Worm (Caenorhabditis elegans) whole organism, young adult: ENCODE data around the gene ckb-3.
A peak's percentile ranks its signal among the peaks of the same experiment; 100 is the strongest.
"Not testable (repeated sequence)": the region's sequence is repeated elsewhere in the genome, so short reads cannot be mapped to it uniquely, and the experiment has no call there.

Experiments
- B0261.1 ChIP-seq: sonication (generic microtip); optimal IDR thresholded peaks from 2 replicates; lab custom pipeline; 2016; ENCODE audit warnings: mild to moderate bottlenecking, missing genetic modification characterization, moderate library complexity, missing compliant biosample characterization
- C06A6.2 ChIP-seq: fragments of 200-800 bp; sonication (Bioruptor generic); conservative IDR thresholded peaks from 2 replicates; pipeline ENCODE4 v1.3.6; 2022; ENCODE audit warnings: missing genetic modification characterization, missing compliant biosample characterization
- F33H1.4 ChIP-seq: fragments of 200-800 bp; sonication (Bioruptor generic); IDR thresholded peaks from 2 replicates; pipeline ENCODE4 v1.3.6; 2022; ENCODE audit warnings: missing genetic modification reagents, missing genetic modification characterization, missing compliant biosample characterization
- K11D2.4 ChIP-seq: fragments of 200-800 bp; sonication (Bioruptor generic); IDR thresholded peaks from 2 replicates; pipeline ENCODE4 v1.3.6; 2022; ENCODE audit warnings: missing genetic modification reagents, missing genetic modification characterization, missing compliant biosample characterization
- Y53G8AR.9 ChIP-seq: fragments of 200-800 bp; sonication (Bioruptor generic); conservative IDR thresholded peaks from 2 replicates; pipeline ENCODE4 v1.3.6; 2022; ENCODE audit warnings: missing genetic modification reagents, missing genetic modification characterization, missing compliant biosample characterization
- Y56A3A.18 ChIP-seq: fragments of 200-800 bp; sonication (Bioruptor generic); IDR thresholded peaks from 2 replicates; pipeline ENCODE4 v1.3.6; 2022; ENCODE audit warnings: missing genetic modification reagents, missing genetic modification characterization, missing compliant biosample characterization
- Y95B8A.8 ChIP-seq: fragments of 200-800 bp; sonication (Bioruptor generic); IDR thresholded peaks from 2 replicates; pipeline ENCODE4 v1.3.6; 2022; ENCODE audit warnings: missing genetic modification reagents, missing genetic modification characterization, missing compliant biosample characterization
- ZK185.1 ChIP-seq: sonication (generic microtip); optimal IDR thresholded peaks from 2 replicates; lab custom pipeline; 2016; ENCODE audit warnings: mild to moderate bottlenecking, missing genetic modification characterization, missing compliant biosample characterization; ENCODE audit not compliant: poor library complexity, severe bottlenecking
- attf-5 ChIP-seq: fragments of 200-800 bp; sonication (Bioruptor generic); optimal IDR thresholded peaks from 2 replicates; lab custom pipeline; 2018; ENCODE audit warnings: mild to moderate bottlenecking, missing genetic modification characterization, missing compliant biosample characterization
- cebp-1 ChIP-seq, 2 experiments: fragments of 200-800 bp in 1 of 2; sonication (Bioruptor generic) in 1 of 2; sonication (generic microtip) in 1 of 2; IDR thresholded peaks in 1 of 2; optimal IDR thresholded peaks in 1 of 2; 2 replicates each; pipeline versions ENCODE4 v1.3.6 to Lab custom; 2017 to 2022; ENCODE audit warnings: missing compliant biosample characterization in 2 of 2, missing genetic modification characterization in 2 of 2, mild to moderate bottlenecking in 1 of 2, missing genetic modification reagents in 1 of 2, moderate library complexity in 1 of 2
- ceh-27 ChIP-seq: fragments of 200-800 bp; sonication (Bioruptor generic); optimal IDR thresholded peaks from 2 replicates; lab custom pipeline; 2018; ENCODE audit warnings: mild to moderate bottlenecking, missing genetic modification characterization, moderate library complexity, missing compliant biosample characterization
- ceh-79 ChIP-seq: sonication (generic microtip); optimal IDR thresholded peaks from 2 replicates; lab custom pipeline; 2017; ENCODE audit warnings: mild to moderate bottlenecking, missing genetic modification characterization, missing compliant biosample characterization
- chd-7 ChIP-seq: sonication (generic microtip); optimal IDR thresholded peaks from 2 replicates; lab custom pipeline; 2016; ENCODE audit warnings: mild to moderate bottlenecking, missing genetic modification characterization, moderate library complexity, missing compliant biosample characterization
- die-1 ChIP-seq: sonication (generic microtip); optimal IDR thresholded peaks from 2 replicates; lab custom pipeline; 2016; ENCODE audit warnings: missing genotype, mild to moderate bottlenecking, missing genetic modification characterization, missing compliant biosample characterization
- dox-1 ChIP-seq: fragments of 200-800 bp; sonication (Bioruptor generic); IDR thresholded peaks from 2 replicates; pipeline ENCODE4 v1.3.6; 2022; ENCODE audit warnings: missing genetic modification reagents, missing genetic modification characterization, missing compliant biosample characterization
- dpff-1 ChIP-seq: sonication (generic microtip); optimal IDR thresholded peaks from 2 replicates; lab custom pipeline; 2017; ENCODE audit warnings: mild to moderate bottlenecking, missing genetic modification characterization, missing compliant biosample characterization
- egl-44 ChIP-seq: fragments of 200-800 bp; sonication (Bioruptor generic); IDR thresholded peaks from 2 replicates; pipeline ENCODE4 v1.3.6; 2022; ENCODE audit warnings: missing genetic modification reagents, missing genetic modification characterization, missing compliant biosample characterization
- ekl-4 ChIP-seq: fragments of 200-800 bp; sonication (Bioruptor generic); IDR thresholded peaks from 2 replicates; pipeline ENCODE4 v1.3.6; 2022; ENCODE audit warnings: missing genetic modification reagents, missing genetic modification characterization, missing compliant biosample characterization
- gei-17 ChIP-seq: fragments of 200-800 bp; sonication (Bioruptor generic); optimal IDR thresholded peaks from 2 replicates; lab custom pipeline; 2018; ENCODE audit warnings: mild to moderate bottlenecking, missing genetic modification characterization, missing compliant biosample characterization
- him-1 ChIP-seq: sonication (generic microtip); optimal IDR thresholded peaks from 2 replicates; lab custom pipeline; 2016; ENCODE audit warnings: missing genotype, missing genetic modification reagents, missing genetic modification characterization, missing compliant biosample characterization
- hlh-12 ChIP-seq: sonication (generic microtip); optimal IDR thresholded peaks from 2 replicates; lab custom pipeline; 2016; ENCODE audit warnings: missing genetic modification characterization, missing compliant biosample characterization
- hmg-1.2 ChIP-seq: fragments of 200-800 bp; sonication (Bioruptor generic); IDR thresholded peaks from 2 replicates; pipeline ENCODE4 v1.3.6; 2022; ENCODE audit warnings: missing genetic modification reagents, missing genetic modification characterization, missing compliant biosample characterization
- lin-26 ChIP-seq: fragments of 200-800 bp; sonication (Bioruptor generic); IDR thresholded peaks from 2 replicates; pipeline ENCODE4 v1.3.6; 2022; ENCODE audit warnings: missing genetic modification reagents, missing genetic modification characterization, missing compliant biosample characterization
- lin-35 ChIP-seq, 3 experiments: fragments of 150-350 bp in 2 of 3; sonication (generic microtip) in 1 of 3; optimal IDR thresholded peaks; 2 replicates each; lab custom pipeline; 2014 to 2018; ENCODE audit warnings: missing biosample characterization in 3 of 3, missing genetic modification characterization in 3 of 3, missing genetic modification reagents in 3 of 3
- lin-40 ChIP-seq: sonication (generic microtip); optimal IDR thresholded peaks from 2 replicates; lab custom pipeline; 2016; ENCODE audit warnings: missing genetic modification characterization, mild to moderate bottlenecking, missing compliant biosample characterization, missing genotype, missing genetic modification reagents
- lin-54 ChIP-seq: fragments of 200-800 bp; sonication (Bioruptor generic); optimal IDR thresholded peaks from 2 replicates; lab custom pipeline; 2018; ENCODE audit warnings: mild to moderate bottlenecking, missing genetic modification characterization, missing compliant biosample characterization
- lsl-1 ChIP-seq: fragments of 200-800 bp; sonication (Bioruptor generic); optimal IDR thresholded peaks from 2 replicates; lab custom pipeline; 2018; ENCODE audit warnings: mild to moderate bottlenecking, missing genetic modification characterization, moderate library complexity, missing compliant biosample characterization
- madf-6 ChIP-seq: fragments of 200-800 bp; sonication (Bioruptor generic); IDR thresholded peaks from 2 replicates; pipeline ENCODE4 v1.3.6; 2022; ENCODE audit warnings: missing genetic modification reagents, missing genetic modification characterization, missing compliant biosample characterization
- madf-8 ChIP-seq: fragments of 200-800 bp; sonication (Bioruptor generic); conservative IDR thresholded peaks from 2 replicates; pipeline ENCODE4 v1.3.6; 2022; ENCODE audit warnings: missing genetic modification reagents, missing genetic modification characterization, missing compliant biosample characterization
- mcd-1 ChIP-seq: fragments of 200-800 bp; sonication (Bioruptor generic); IDR thresholded peaks from 2 replicates; pipeline ENCODE4 v1.3.6; 2022; ENCODE audit warnings: missing genetic modification reagents, missing genetic modification characterization, missing compliant biosample characterization
- nfyb-1 ChIP-seq: fragments of 200-800 bp; sonication (Bioruptor generic); IDR thresholded peaks from 2 replicates; pipeline ENCODE4 v1.3.6; 2022; ENCODE audit warnings: missing genetic modification reagents, missing genetic modification characterization, missing compliant biosample characterization
- nhr-80 ChIP-seq: sonication (generic microtip); optimal IDR thresholded peaks from 2 replicates; lab custom pipeline; 2016; ENCODE audit warnings: missing genetic modification characterization, missing compliant biosample characterization
- pbrm-1 ChIP-seq: fragments of 200-800 bp; sonication (Bioruptor generic); IDR thresholded peaks from 2 replicates; pipeline ENCODE4 v1.3.6; 2022; ENCODE audit warnings: missing genetic modification reagents, missing genetic modification characterization, missing compliant biosample characterization
- rcor-1 ChIP-seq: fragments of 200-800 bp; sonication (Bioruptor generic); IDR thresholded peaks from 2 replicates; pipeline ENCODE4 v1.3.6; 2022; ENCODE audit warnings: missing genetic modification reagents, missing genetic modification characterization, missing compliant biosample characterization
- repo-1 ChIP-seq: sonication (generic microtip); optimal IDR thresholded peaks from 2 replicates; lab custom pipeline; 2017; ENCODE audit warnings: mild to moderate bottlenecking, missing genetic modification characterization, missing compliant biosample characterization
- rpc-1 ChIP-seq, 2 experiments: fragments of 150-350 bp in 1 of 2; sonication (generic microtip) in 1 of 2; optimal IDR thresholded peaks; 2 replicates each; lab custom pipeline; 2014 to 2018; ENCODE audit warnings: missing biosample characterization in 1 of 2, missing genetic modification characterization in 1 of 2, missing genetic modification reagents in 1 of 2, missing genotype in 1 of 2
- snpc-1.1 ChIP-seq: sonication (generic microtip); optimal IDR thresholded peaks from 2 replicates; lab custom pipeline; 2017; ENCODE audit warnings: missing genetic modification characterization, mild to moderate bottlenecking, missing compliant biosample characterization, antibody characterized with exemption, moderate library complexity, missing genotype, missing genetic modification reagents; ENCODE audit not compliant: insufficient read depth
- snpc-3.4 ChIP-seq: sonication (generic microtip); optimal IDR thresholded peaks from 2 replicates; lab custom pipeline; 2017; ENCODE audit warnings: missing genetic modification characterization, mild to moderate bottlenecking, missing compliant biosample characterization, antibody characterized with exemption, moderate library complexity, missing genotype, missing genetic modification reagents
- snpc-4 ChIP-seq, 5 experiments: fragments of 150-350 bp in 1 of 5; sonication (generic microtip) in 4 of 5; optimal IDR thresholded peaks; 2 replicates each; lab custom pipeline; 2014 to 2018; ENCODE audit warnings: missing genetic modification characterization in 5 of 5, missing biosample characterization in 3 of 5, antibody characterized with exemption in 2 of 5, mild to moderate bottlenecking in 2 of 5, missing compliant biosample characterization in 2 of 5, missing genotype in 2 of 5, moderate library complexity in 2 of 5, missing genetic modification reagents in 1 of 5
- tbp1 ChIP-seq: fragments of 200-800 bp; sonication (Bioruptor generic); optimal IDR thresholded peaks from 2 replicates; lab custom pipeline; 2018; ENCODE audit warnings: mild to moderate bottlenecking, missing genetic modification characterization, missing compliant biosample characterization
- ztf-18 ChIP-seq: sonication (generic microtip); optimal IDR thresholded peaks from 2 replicates; lab custom pipeline; 2016; ENCODE audit warnings: missing genotype, mild to moderate bottlenecking, missing genetic modification characterization, missing compliant biosample characterization
- ztf-25 ChIP-seq: fragments of 200-800 bp; sonication (Bioruptor generic); IDR thresholded peaks from 2 replicates; pipeline ENCODE4 v1.3.6; 2022; ENCODE audit warnings: missing genetic modification reagents, missing genetic modification characterization, missing compliant biosample characterization
- ztf-6 ChIP-seq: fragments of 200-800 bp; sonication (Bioruptor generic); IDR thresholded peaks from 2 replicates; pipeline ENCODE4 v1.3.6; 2022; ENCODE audit warnings: missing genetic modification reagents, missing genetic modification characterization, missing compliant biosample characterization

ckb-3 gene

ce11 chrIII:4413099-4413498, 42.4 kb downstream of the ckb-3 start, which contains the start of gene mpc-1:
Gene mpc-1 (plus strand): TSS chrIII:4413457.
- no peak for TF ChIP-seq ekl-4 (GFP tag; lab: Robert Waterston, UW)
- no peak for TF ChIP-seq tbp1
- TF ChIP-seq nhr-80 (tag; lab: Kevin White, UChicago), result peak; percentile 52
- no peak for TF ChIP-seq hlh-12 (tag; lab: Kevin White, UChicago)

ce11 chrIII:4414041-4414440, 43.4 kb downstream of the ckb-3 start:
- TF ChIP-seq snpc-3.4 (tag; lab: Kevin White, UChicago) (peak; percentile 73), madf-6 (GFP tag; lab: Robert Waterston, UW) (peak; percentile 68), Y95B8A.8 (GFP tag; lab: Robert Waterston, UW) (0 out of 2 replicates have a peak, but pooled peaks have one; percentile 16), lin-26 (GFP tag; lab: Robert Waterston, UW) (peak; percentile 78), egl-44 (peak; percentile 54; the same call in 1 of the 2 replicates), nfyb-1 (peak; percentile 78; the same call in 1 of the 2 replicates), snpc-4 (GFP tag; optimal IDR thresholded peaks at IDR 0.05; lab: Kevin White, UChicago) (peak; percentile 92), snpc-4 (tag; optimal IDR thresholded peaks at IDR 0.05; lab: Kevin White, UChicago) (peak; percentile 94 to 99 (median 96)), die-1 (peak; percentile 2), lin-54 (GFP tag; lab: Kevin White, UChicago) (peak; percentile 39), pbrm-1 (peak; percentile 58; the same call in 1 of the 2 replicates), mcd-1 (peak; percentile 65), snpc-1.1 (tag; lab: Kevin White, UChicago) (peak; percentile 70), him-1 (peak; percentile 60), attf-5 (GFP tag; lab: Kevin White, UChicago) (peak; percentile 31), ztf-6 (GFP tag; lab: Robert Waterston, UW) (0 out of 2 replicates have a peak, but pooled peaks have one; percentile 25), K11D2.4 (0 out of 2 replicates have a peak, but pooled peaks have one; percentile 35), cebp-1 (tag; optimal IDR thresholded peaks at IDR 0.05; lab: Kevin White, UChicago) (peak; percentile 77), rpc-1 (optimal IDR thresholded peaks at IDR 0.05; lab: Kevin White, UChicago) (peak; percentile 50), rpc-1 (tag; optimal IDR thresholded peaks at IDR 0.05; lab: Kevin White, UChicago) (peak; percentile 70), F33H1.4 (GFP tag; lab: Robert Waterston, UW) (peak; percentile 17; the same call in 1 of the 2 replicates), ekl-4 (GFP tag; lab: Robert Waterston, UW) (peak; percentile 74; the same call in 1 of the 2 replicates), tbp1 (peak; percentile 80), lsl-1 (peak; percentile 26), madf-8 (0 out of 2 replicates have a peak, but pooled peaks have one; percentile 12), ztf-25 (GFP tag; lab: Robert Waterston, UW) (0 out of 2 replicates have a peak, but pooled peaks have one; percentile 55), B0261.1 (tag; lab: Kevin White, UChicago) (peak; percentile 61), ztf-18 (tag; lab: Kevin White, UChicago) (peak; percentile 34), C06A6.2 (GFP tag; lab: Robert Waterston, UW) (peak; percentile 46; the same call in 1 of the 2 replicates), ceh-27 (GFP tag; lab: Kevin White, UChicago) (peak; percentile 7), dox-1 (peak; percentile 64), Y56A3A.18 (GFP tag; lab: Robert Waterston, UW) (0 out of 2 replicates have a peak, but pooled peaks have one; percentile 64), gei-17 (GFP tag; lab: Kevin White, UChicago) (peak; percentile 28), ZK185.1 (peak; percentile 38), dpff-1 (tag; lab: Kevin White, UChicago) (peak; percentile 57), Y53G8AR.9 (GFP tag; lab: Robert Waterston, UW) (peak; percentile 68), lin-35 (GFP tag; optimal IDR thresholded peaks at IDR 0.05; lab: Kevin White, UChicago) (peak in 1 of 3 experiments; percentile 52), hmg-1.2 (GFP tag; lab: Robert Waterston, UW) (peak; percentile 64), lin-40 (tag; lab: Kevin White, UChicago) (peak; percentile 49), repo-1 (tag; lab: Kevin White, UChicago) (peak; percentile 54), ceh-79 (peak; percentile 56), chd-7 (tag; lab: Kevin White, UChicago) (peak; percentile 61), rcor-1 (GFP tag; lab: Robert Waterston, UW) (peak; percentile 74)
- not testable (repeated sequence) for TF ChIP-seq cebp-1 (GFP tag; IDR thresholded peaks at IDR 0.05; lab: Robert Waterston, UW)
